Fruit fly (Drosophila melanogaster): ENCODE results near the gene RNaseX25.

The RNaseX25 gene

DNA sequence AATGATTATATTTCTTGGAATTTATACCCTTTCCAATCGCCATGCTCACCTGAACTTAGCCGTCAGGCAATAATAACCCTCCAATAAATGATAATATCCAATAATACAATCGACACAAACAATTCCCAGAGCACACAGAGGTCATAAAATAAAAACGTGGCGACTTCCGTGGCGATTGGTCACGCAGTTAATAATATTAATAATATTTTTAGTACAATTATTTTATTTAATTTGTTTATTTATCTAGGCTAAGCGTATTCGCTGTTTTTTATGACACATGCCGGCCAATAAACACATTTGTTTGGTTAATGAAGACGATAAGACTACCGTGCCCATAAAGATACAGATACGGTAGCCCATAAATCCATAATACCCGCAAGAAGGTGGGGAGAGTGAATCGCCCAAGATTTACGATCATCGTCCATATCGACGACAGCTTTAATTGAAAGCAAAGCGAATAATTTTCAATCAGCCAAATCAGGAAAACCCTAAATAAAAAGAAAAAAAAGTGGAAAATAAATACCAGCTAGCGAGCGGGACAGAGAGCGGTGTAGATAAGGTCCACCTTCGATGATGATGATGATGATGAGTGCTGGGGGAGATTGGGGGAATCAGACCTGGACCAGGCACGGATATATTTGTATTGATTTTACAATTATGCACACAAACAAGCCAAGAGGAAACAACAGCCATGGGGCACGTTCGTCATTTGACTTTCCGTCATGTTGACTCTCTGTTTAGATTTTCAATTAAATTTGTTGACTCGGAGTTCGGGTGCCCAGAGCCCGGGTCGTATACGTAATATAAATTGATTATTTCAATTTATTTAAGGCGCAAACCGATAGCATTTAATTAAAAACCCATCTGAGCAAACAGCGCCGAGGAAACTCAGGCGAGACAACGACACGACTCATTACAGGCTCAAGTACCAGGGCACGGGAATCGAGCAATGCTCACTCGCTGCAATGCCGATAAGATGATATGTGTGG lies 9.4 kb upstream of the RNaseX25 start (continued):
- TF ChIP-seq pnt (GFP tag; optimal IDR thresholded peaks at IDR 0.05) = no peak
- no peak for TF ChIP-seq CG8944 (GFP tag; optimal IDR thresholded peaks at IDR 0.05)
- TF ChIP-seq Taf1 (GFP tag; IDR thresholded peaks at IDR 0.05) = no peak
- no peak for TF ChIP-seq hb (GFP tag; IDR thresholded peaks at IDR 0.05; ENCODE audit: partially characterized antibody)
- no peak for TF ChIP-seq Trl (optimal IDR thresholded peaks at IDR 0.05)
- TF ChIP-seq Trl (GFP tag; optimal IDR thresholded peaks at IDR 0.05) = no peak
- no peak for TF ChIP-seq Doc2 (GFP tag; IDR thresholded peaks at IDR 0.05)
- no peak for TF ChIP-seq Sox102F (GFP tag; optimal IDR thresholded peaks at IDR 0.05)
- no peak for TF ChIP-seq bigmax (GFP tag; optimal IDR thresholded peaks at IDR 0.05)
- TF ChIP-seq dimm (GFP tag; IDR thresholded peaks at IDR 0.05) = no peak
- TF ChIP-seq E2f1 (GFP tag; IDR thresholded peaks at IDR 0.05) = no peak
- TF ChIP-seq CG2116 (GFP tag; optimal IDR thresholded peaks at IDR 0.05) = no peak
- TF ChIP-seq CG34376 (GFP tag; optimal IDR thresholded peaks at IDR 0.05) = peak; percentile 88
- TF ChIP-seq ranshi (GFP tag; IDR thresholded peaks at IDR 0.05) = no peak
- TF ChIP-seq CG8290 (GFP tag; optimal IDR thresholded peaks at IDR 0.05) = no peak
- peak; percentile 40 to 44 for TF ChIP-seq CG8290 (tag; optimal IDR thresholded peaks at IDR 0.05)
- no peak for TF ChIP-seq CG12236 (GFP tag; optimal IDR thresholded peaks at IDR 0.05)
- TF ChIP-seq CG4360 (GFP tag; IDR thresholded peaks at IDR 0.05) = no peak
- TF ChIP-seq sc (optimal IDR thresholded peaks at IDR 0.05) = no peak
- TF ChIP-seq sc (GFP tag; optimal IDR thresholded peaks at IDR 0.05) = peak; percentile 42
- no peak for TF ChIP-seq CG10543 (GFP tag; optimal IDR thresholded peaks at IDR 0.05)
- 0 out of 3 replicates have a peak, but pooled peaks have one; percentile 40 for TF ChIP-seq z (GFP tag; IDR thresholded peaks at IDR 0.05)
- no peak for TF ChIP-seq stwl (tag; optimal IDR thresholded peaks at IDR 0.05)
- TF ChIP-seq CG3163 (GFP tag; optimal IDR thresholded peaks at IDR 0.05) = no peak
- TF ChIP-seq HHEX (GFP tag; optimal IDR thresholded peaks at IDR 0.05) = no peak
- TF ChIP-seq gcm2 (GFP tag; optimal IDR thresholded peaks at IDR 0.05) = no peak
- peak; percentile 24; the same call in 1 of the 2 replicates for TF ChIP-seq CG17328 (GFP tag; IDR thresholded peaks at IDR 0.05)
- TF ChIP-seq CG5953 (GFP tag; IDR thresholded peaks at IDR 0.05) = no peak
- TF ChIP-seq HmgD (GFP tag; optimal IDR thresholded peaks at IDR 0.05) = no peak
- TF ChIP-seq Usf (GFP tag; optimal IDR thresholded peaks at IDR 0.05) = no peak
- TF ChIP-seq NfI (GFP tag; optimal IDR thresholded peaks at IDR 0.05) = no peak
- peak; percentile 7 for TF ChIP-seq CG16863 (GFP tag; optimal IDR thresholded peaks at IDR 0.05)
- TF ChIP-seq CG12071 (GFP tag; optimal IDR thresholded peaks at IDR 0.05) = peak; percentile 43
- peak; percentile 4 for TF ChIP-seq CG17385 (GFP tag; optimal IDR thresholded peaks at IDR 0.05)
- no peak for TF ChIP-seq CG16813 (GFP tag; IDR thresholded peaks at IDR 0.05; ENCODE audit: partially characterized antibody)
- TF ChIP-seq sd (tag; optimal IDR thresholded peaks at IDR 0.05) = peak; percentile 57
- TF ChIP-seq CG10979 (tag; optimal IDR thresholded peaks at IDR 0.05) = no peak
- no peak for TF ChIP-seq Dad (GFP tag; optimal IDR thresholded peaks at IDR 0.05)
- no peak for TF ChIP-seq gce (GFP tag; IDR thresholded peaks at IDR 0.05)
- TF ChIP-seq lbe (GFP tag; optimal IDR thresholded peaks at IDR 0.05) = peak; percentile 25
- no peak for TF ChIP-seq tll (GFP tag; optimal IDR thresholded peaks at IDR 0.05)
- TF ChIP-seq CG6689 (GFP tag; IDR thresholded peaks at IDR 0.05) = no peak
- no peak for TF ChIP-seq CG10366 (GFP tag; IDR thresholded peaks at IDR 0.05)
- peak; percentile 43 for TF ChIP-seq Camta (GFP tag; optimal IDR thresholded peaks at IDR 0.05)
- TF ChIP-seq repo (GFP tag; optimal IDR thresholded peaks at IDR 0.05) = peak; percentile 12
- TF ChIP-seq CG10321 (GFP tag; IDR thresholded peaks at IDR 0.05) = no peak
- TF ChIP-seq CG9817 (tag; optimal IDR thresholded peaks at IDR 0.05) = no peak
- peak in 1 of 2 experiments; percentile 47 for TF ChIP-seq Pdp1 (GFP tag; optimal IDR thresholded peaks at IDR 0.05)
- no peak for TF ChIP-seq Max (GFP tag; optimal IDR thresholded peaks at IDR 0.05)
- no peak for TF ChIP-seq CG18476 (GFP tag; optimal IDR thresholded peaks at IDR 0.05)

All from whole organism, embryonic.